Worm (Caenorhabditis elegans) whole organism, L4 larva: Measurements from ENCODE around the gene acp-2.

ENCODE experiments used
- D1046.2 ChIP-seq: fragments of 200-800 bp; sonication (Bioruptor generic); IDR thresholded peaks from 2 replicates; pipeline ENCODE4 v1.3.6; 2022; ENCODE audit warnings: missing genetic modification characterization, missing compliant biosample characterization
- F37D6.2 ChIP-seq: sonication (generic microtip); optimal IDR thresholded peaks from 2 replicates; lab custom pipeline; 2016; ENCODE audit warnings: mild to moderate bottlenecking, missing genetic modification characterization, missing compliant biosample characterization
- F44E2.7 ChIP-seq: fragments of 200-800 bp; sonication (Bioruptor generic); IDR thresholded peaks from 2 replicates; pipeline ENCODE4 v2.1.2; 2022; ENCODE audit warnings: missing genetic modification characterization, missing compliant biosample characterization
- R02D3.7 ChIP-seq: fragments of 150-350 bp; sonication (generic microtip); optimal IDR thresholded peaks from 3 replicates; lab custom pipeline; 2014; ENCODE audit warnings: missing biosample characterization, missing genetic modification characterization
- T20F7.1 ChIP-seq: fragments of 200-800 bp; sonication (Bioruptor generic); optimal IDR thresholded peaks from 2 replicates; lab custom pipeline; 2018; ENCODE audit warnings: mild to moderate bottlenecking, missing genetic modification characterization, missing compliant biosample characterization
- T26A8.4 ChIP-seq: fragments of 200-800 bp; sonication (Bioruptor generic); IDR thresholded peaks from 2 replicates; pipeline ENCODE4 v1.3.6; 2022; ENCODE audit warnings: missing genetic modification characterization, missing compliant biosample characterization
- Y105C5A.15 ChIP-seq: fragments of 200-800 bp; sonication (Bioruptor generic); IDR thresholded peaks from 2 replicates; pipeline ENCODE4 v1.3.6; 2022; ENCODE audit warnings: missing genetic modification characterization, missing compliant biosample characterization
- Y48G9A.11 ChIP-seq: fragments of 200-800 bp; sonication (Bioruptor generic); IDR thresholded peaks from 2 replicates; pipeline ENCODE4 v1.3.6; 2022; ENCODE audit warnings: missing genetic modification reagents, missing genetic modification characterization, missing compliant biosample characterization
- aly-2 ChIP-seq: sonication (generic microtip); optimal IDR thresholded peaks from 2 replicates; lab custom pipeline; 2018; ENCODE audit warnings: missing biosample characterization, missing genetic modification characterization
- ama-1 ChIP-seq: fragments of 150-350 bp; optimal IDR thresholded peaks from 2 replicates; lab custom pipeline; 2014; ENCODE audit warnings: inconsistent platforms, mixed read lengths
- arid-1 ChIP-seq: fragments of 200-800 bp; sonication (Bioruptor generic); conservative IDR thresholded peaks from 2 replicates; pipeline ENCODE4 v1.3.6; 2022; ENCODE audit warnings: missing genetic modification reagents, missing genetic modification characterization, missing compliant biosample characterization
- ceh-20 ChIP-seq: fragments of 200-800 bp; sonication (Bioruptor generic); IDR thresholded peaks from 2 replicates; pipeline ENCODE4 v1.3.6; 2022; ENCODE audit warnings: missing genetic modification reagents, missing genetic modification characterization, missing compliant biosample characterization
- ceh-62 ChIP-seq: sonication (generic microtip); optimal IDR thresholded peaks from 2 replicates; lab custom pipeline; 2017; ENCODE audit warnings: missing biosample characterization, missing genetic modification characterization
- daf-16 ChIP-seq, 3 experiments: sonication (generic microtip); optimal IDR thresholded peaks; 2 replicates each; lab custom pipeline; 2016 to 2017; ENCODE audit warnings: missing genetic modification characterization in 3 of 3, missing genetic modification reagents in 3 of 3, mild to moderate bottlenecking in 2 of 3, missing compliant biosample characterization in 2 of 3, missing biosample characterization in 1 of 3, moderate library complexity in 1 of 3
- daf-19 ChIP-seq: fragments of 200-800 bp; sonication (Bioruptor generic); conservative IDR thresholded peaks from 2 replicates; pipeline ENCODE4 v1.3.6; 2022; ENCODE audit warnings: missing genetic modification characterization, missing compliant biosample characterization
- daf-8 ChIP-seq: fragments of 200-800 bp; sonication (Bioruptor generic); IDR thresholded peaks from 2 replicates; pipeline ENCODE4 v1.3.6; 2022; ENCODE audit warnings: missing genetic modification characterization, missing compliant biosample characterization
- dve-1 ChIP-seq: sonication (generic microtip); optimal IDR thresholded peaks from 2 replicates; lab custom pipeline; 2017; ENCODE audit warnings: antibody characterized with exemption, mild to moderate bottlenecking, missing genetic modification characterization, missing compliant biosample characterization; ENCODE audit not compliant: insufficient read depth
- fos-1 ChIP-seq: fragments of 150-350 bp; optimal IDR thresholded peaks from 2 replicates; lab custom pipeline; 2014; ENCODE audit warnings: missing biosample characterization, missing genetic modification characterization
- gei-8 ChIP-seq: fragments of 200-800 bp; sonication (Bioruptor generic); optimal IDR thresholded peaks from 2 replicates; lab custom pipeline; 2018; ENCODE audit warnings: mild to moderate bottlenecking, missing genetic modification characterization, missing compliant biosample characterization
- jun-1 ChIP-seq: fragments of 150-350 bp; optimal IDR thresholded peaks from 2 replicates; lab custom pipeline; 2014; ENCODE audit warnings: missing biosample characterization, missing genetic modification reagents, missing genetic modification characterization
- lin-29 ChIP-seq: fragments of 200-800 bp; sonication (Bioruptor generic); IDR thresholded peaks from 2 replicates; pipeline ENCODE4 v1.3.6; 2022; ENCODE audit warnings: missing genetic modification reagents, missing genetic modification characterization, missing compliant biosample characterization
- mep-1 ChIP-seq: fragments of 150-350 bp; sonication (generic microtip); optimal IDR thresholded peaks from 3 replicates; lab custom pipeline; 2014; ENCODE audit warnings: missing biosample characterization, missing genetic modification characterization
- mxl-3 ChIP-seq: fragments of 200-800 bp; sonication (Bioruptor generic); optimal IDR thresholded peaks from 2 replicates; lab custom pipeline; 2018; ENCODE audit warnings: mild to moderate bottlenecking, missing genetic modification characterization, missing compliant biosample characterization
- nhr-10 ChIP-seq: fragments of 150-350 bp; optimal IDR thresholded peaks from 2 replicates; lab custom pipeline; 2014; ENCODE audit warnings: missing biosample characterization, missing genetic modification characterization
- nhr-111 ChIP-seq: fragments of 200-800 bp; sonication (Bioruptor generic); optimal IDR thresholded peaks from 2 replicates; lab custom pipeline; 2018; ENCODE audit warnings: mild to moderate bottlenecking, missing genetic modification characterization, missing compliant biosample characterization
- nhr-25 ChIP-seq: sonication (generic microtip); optimal IDR thresholded peaks from 2 replicates; lab custom pipeline; 2017; ENCODE audit warnings: missing genetic modification characterization, mild to moderate bottlenecking, missing compliant biosample characterization, antibody characterized with exemption, moderate library complexity, borderline replicate concordance; ENCODE audit not compliant: insufficient read depth
- nhr-28 ChIP-seq: fragments of 150-350 bp; optimal IDR thresholded peaks from 2 replicates; lab custom pipeline; 2014; ENCODE audit warnings: missing biosample characterization, missing genetic modification characterization
- pqm-1 ChIP-seq: sonication (generic microtip); optimal IDR thresholded peaks from 2 replicates; lab custom pipeline; 2017; ENCODE audit warnings: missing biosample characterization, missing genetic modification characterization
- saeg-2 ChIP-seq: fragments of 200-800 bp; sonication (Bioruptor generic); IDR thresholded peaks from 2 replicates; pipeline ENCODE4 v1.3.6; 2022; ENCODE audit warnings: missing genetic modification reagents, missing genetic modification characterization, missing compliant biosample characterization
- sdz-12 ChIP-seq: fragments of 200-800 bp; sonication (Bioruptor generic); optimal IDR thresholded peaks from 2 replicates; lab custom pipeline; 2018; ENCODE audit warnings: mild to moderate bottlenecking, missing genetic modification characterization, missing compliant biosample characterization
- tag-97 ChIP-seq: fragments of 200-800 bp; sonication (Bioruptor generic); IDR thresholded peaks from 2 replicates; pipeline ENCODE4 v1.3.6; 2022; ENCODE audit warnings: missing genetic modification characterization, missing compliant biosample characterization
- unc-62 ChIP-seq, 3 experiments: fragments of 150-350 bp in 1 of 3; sonication (generic microtip); optimal IDR thresholded peaks in 2 of 3; peaks in 1 of 3; 1 replicate in 1 of 3; 2 replicates in 2 of 3; lab custom pipeline; 2014 to 2017; ENCODE audit warnings: missing biosample characterization in 3 of 3, missing genetic modification characterization in 3 of 3, missing genetic modification reagents in 3 of 3, missing genotype in 1 of 3

The acp-2 gene

DNA sequence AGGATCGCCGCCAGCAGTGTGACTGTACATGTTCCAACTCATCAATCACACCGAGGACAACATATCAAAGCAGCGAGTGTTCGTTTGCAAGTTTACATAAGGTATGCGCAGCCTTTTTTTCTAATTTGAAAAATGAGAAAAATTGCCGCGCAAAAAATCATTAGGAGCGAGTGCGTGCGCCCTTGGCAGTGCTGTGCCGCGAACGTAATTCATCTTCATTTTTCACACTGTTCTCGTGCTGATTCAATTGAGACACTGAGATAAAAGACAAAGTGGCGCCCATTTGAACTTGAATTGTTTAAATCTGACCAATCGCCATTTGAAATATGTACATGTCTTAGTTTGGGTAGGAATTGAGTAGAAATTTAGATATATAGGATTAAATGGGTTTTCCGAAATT is 22.3 kb downstream of the acp-2 start:
- TF ChIP-seq sdz-12 (GFP tag; lab: Kevin White, UChicago) = no peak
- no peak for TF ChIP-seq mep-1 (tag; lab: Kevin White, UChicago)
- TF ChIP-seq T26A8.4 (GFP tag; lab: Robert Waterston, UW) = no peak
- peak in 1 of 2 experiments; percentile 80 for TF ChIP-seq unc-62 (GFP tag; optimal IDR thresholded peaks at IDR 0.05 in 1 of 2; lab: Kevin White, UChicago)
- no peak for TF ChIP-seq unc-62 (tag; optimal IDR thresholded peaks at IDR 0.05; lab: Kevin White, UChicago)
- TF ChIP-seq nhr-25 = peak; percentile 32
- TF ChIP-seq nhr-111 (GFP tag; lab: Kevin White, UChicago) = no peak
- no peak for TF ChIP-seq F44E2.7 (GFP tag; lab: Robert Waterston, UW)
- no peak for TF ChIP-seq tag-97

DNA sequence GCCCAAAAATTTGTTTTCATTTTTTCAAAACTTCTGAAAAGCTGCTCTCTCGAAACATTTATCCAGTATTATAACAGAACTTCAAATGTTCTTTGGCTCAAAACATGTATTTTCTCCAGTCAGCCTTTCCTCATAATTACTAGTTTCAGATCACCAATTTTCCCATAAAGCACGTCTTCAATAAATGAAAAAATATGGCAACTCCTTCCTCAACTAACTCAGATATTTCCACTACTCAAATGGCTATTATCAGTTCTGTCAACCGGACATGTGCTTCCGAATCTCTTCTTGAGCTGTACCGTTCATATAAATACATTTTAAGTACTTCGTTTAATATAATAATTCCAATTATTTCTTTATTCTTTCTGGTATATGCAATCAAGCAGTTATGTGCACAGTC is 24.4 kb downstream of the acp-2 start, which contains the start of gene sra-13:
sra-13 (plus strand) TSS at position 195 of the 400 bp plus-strand sequence.
- TF ChIP-seq arid-1 (no peak), unc-62 (GFP tag; optimal IDR thresholded peaks at IDR 0.05 in 1 of 2; lab: Kevin White, UChicago) (peak in 1 of 2 experiments; percentile 93), unc-62 (tag; optimal IDR thresholded peaks at IDR 0.05; lab: Kevin White, UChicago) (no peak)

- no peak for TF ChIP-seq nhr-10 (tag; lab: Kevin White, UChicago)
- TF ChIP-seq ceh-62 (tag; lab: Kevin White, UChicago) = no peak
- TF ChIP-seq daf-19 (GFP tag; lab: Robert Waterston, UW) = no peak
- TF ChIP-seq ama-1 (lab: Kevin White, UChicago) = no peak
- no peak for TF ChIP-seq Y48G9A.11
- no peak for TF ChIP-seq saeg-2
- no peak for TF ChIP-seq nhr-28
- no peak for TF ChIP-seq daf-16 (GFP tag; optimal IDR thresholded peaks at IDR 0.05; lab: Kevin White, UChicago)
- TF ChIP-seq daf-16 (tag; optimal IDR thresholded peaks at IDR 0.05; lab: Kevin White, UChicago) = no peak
- TF ChIP-seq daf-8 (GFP tag; lab: Robert Waterston, UW) = no peak
- no peak for TF ChIP-seq unc-62 (GFP tag; optimal IDR thresholded peaks at IDR 0.05 in 1 of 2; lab: Kevin White, UChicago)
- TF ChIP-seq unc-62 (tag; optimal IDR thresholded peaks at IDR 0.05; lab: Kevin White, UChicago) = no peak
- no peak for TF ChIP-seq lin-29 (GFP tag; lab: Robert Waterston, UW)
Measured at ce11 chrII:8405303-8405702, 26.6 kb downstream of the acp-2 start, which contains the start of gene ubc-24. ubc-24 (plus strand) TSS chrII:8405603.

ce11 chrII:8404748-8405147 is 27.1 kb downstream of the acp-2 start, which contains the start of gene skpo-1:
skpo-1 (minus strand) TSS chrII:8404848.
- TF ChIP-seq mxl-3 (GFP tag; lab: Kevin White, UChicago) (no peak), R02D3.7 (tag; lab: Kevin White, UChicago) (no peak), jun-1 (no peak), ceh-20 (GFP tag; lab: Robert Waterston, UW) (no peak), Y105C5A.15 (GFP tag; lab: Robert Waterston, UW) (no peak)

DNA sequence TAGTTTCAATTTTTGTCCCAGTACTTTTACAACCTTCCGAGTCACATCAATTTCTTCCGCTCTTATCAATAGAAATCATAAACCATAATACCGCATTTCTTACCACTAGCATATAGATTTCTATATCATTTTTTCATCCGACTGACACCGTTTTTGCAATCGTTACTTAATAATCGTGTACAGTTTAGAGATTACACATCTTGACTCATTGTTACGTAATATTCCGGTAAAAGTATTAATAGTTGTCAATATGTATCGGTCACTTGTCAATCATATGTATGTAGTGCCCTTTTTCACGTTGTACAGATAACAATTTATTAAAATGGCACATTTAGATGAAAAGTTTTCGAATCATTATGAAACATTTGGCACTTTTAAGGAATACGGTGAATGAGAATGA is 31.9 kb downstream of the acp-2 start:
- TF ChIP-seq fos-1 = no peak
- peak; percentile 20 for TF ChIP-seq dve-1 (tag; lab: Kevin White, UChicago)
- TF ChIP-seq gei-8 (GFP tag; lab: Kevin White, UChicago) = no peak
- TF ChIP-seq D1046.2 (GFP tag; lab: Robert Waterston, UW) = no peak
- TF ChIP-seq nhr-28 = peak; percentile 47
- no peak for TF ChIP-seq daf-16 (GFP tag; optimal IDR thresholded peaks at IDR 0.05; lab: Kevin White, UChicago)
- no peak for TF ChIP-seq daf-16 (tag; optimal IDR thresholded peaks at IDR 0.05; lab: Kevin White, UChicago)
- no peak for TF ChIP-seq aly-2 (tag; lab: Kevin White, UChicago)
- no peak for TF ChIP-seq F37D6.2 (tag; lab: Kevin White, UChicago)
- TF ChIP-seq pqm-1 (tag; lab: Kevin White, UChicago) = peak; percentile 84
- TF ChIP-seq unc-62 (GFP tag; optimal IDR thresholded peaks at IDR 0.05 in 1 of 2; lab: Kevin White, UChicago) = peak in 1 of 2 experiments; percentile 63
- TF ChIP-seq unc-62 (tag; optimal IDR thresholded peaks at IDR 0.05; lab: Kevin White, UChicago) = no peak
- peak; percentile 38 for TF ChIP-seq T20F7.1 (GFP tag; lab: Kevin White, UChicago)
- no peak for TF ChIP-seq F44E2.7 (GFP tag; lab: Robert Waterston, UW)
